Worm (Caenorhabditis elegans) whole organism, young adult: Measurements from ENCODE around the gene Y43F8B.13.

Experiments
- B0035.1 ChIP-seq: sonication (generic microtip); optimal IDR thresholded peaks from 2 replicates; lab custom pipeline; 2016; ENCODE audit warnings: missing genetic modification characterization, mild to moderate bottlenecking, missing compliant biosample characterization, missing genotype, missing genetic modification reagents
- B0261.1 ChIP-seq: sonication (generic microtip); optimal IDR thresholded peaks from 2 replicates; lab custom pipeline; 2016; ENCODE audit warnings: mild to moderate bottlenecking, missing genetic modification characterization, moderate library complexity, missing compliant biosample characterization
- D2030.7 ChIP-seq: fragments of 200-800 bp; sonication (Bioruptor generic); IDR thresholded peaks from 2 replicates; pipeline ENCODE4 v1.3.6; 2022; ENCODE audit warnings: missing genetic modification reagents, missing genetic modification characterization, missing compliant biosample characterization
- F37B4.10 ChIP-seq: fragments of 200-800 bp; sonication (Bioruptor generic); IDR thresholded peaks from 2 replicates; pipeline ENCODE4 v1.3.6; 2022; ENCODE audit warnings: missing genetic modification characterization, missing compliant biosample characterization
- F49E8.2 ChIP-seq: sonication (generic microtip); optimal IDR thresholded peaks from 3 replicates; lab custom pipeline; 2017; ENCODE audit warnings: missing genetic modification characterization, mild to moderate bottlenecking, missing compliant biosample characterization, antibody characterized with exemption, moderate library complexity; ENCODE audit not compliant: insufficient read depth
- F55B11.4 ChIP-seq: sonication (generic microtip); optimal IDR thresholded peaks from 2 replicates; lab custom pipeline; 2016; ENCODE audit warnings: missing compliant biosample characterization, missing genetic modification characterization, borderline replicate concordance; ENCODE audit not compliant: insufficient read depth
- T07F8.4 ChIP-seq: sonication (generic microtip); optimal IDR thresholded peaks from 2 replicates; lab custom pipeline; 2016; ENCODE audit warnings: mild to moderate bottlenecking, missing genetic modification characterization, moderate library complexity, missing compliant biosample characterization
- Y53G8AR.9 ChIP-seq: fragments of 200-800 bp; sonication (Bioruptor generic); conservative IDR thresholded peaks from 2 replicates; pipeline ENCODE4 v1.3.6; 2022; ENCODE audit warnings: missing genetic modification reagents, missing genetic modification characterization, missing compliant biosample characterization
- Y79H2A.3 ChIP-seq: fragments of 200-800 bp; sonication (Bioruptor generic); conservative IDR thresholded peaks from 2 replicates; pipeline ENCODE4 v1.3.6; 2022; ENCODE audit warnings: missing genetic modification reagents, missing genetic modification characterization, missing compliant biosample characterization
- ama-1 ChIP-seq, 3 experiments: fragments of 150-350 bp in 1 of 3; sonication (generic microtip) in 2 of 3; optimal IDR thresholded peaks; 2 replicates each; lab custom pipeline; 2014 to 2018; ENCODE audit warnings: missing biosample characterization in 2 of 3, missing genetic modification characterization in 2 of 3, missing genetic modification reagents in 2 of 3
- attf-5 ChIP-seq: fragments of 200-800 bp; sonication (Bioruptor generic); optimal IDR thresholded peaks from 2 replicates; lab custom pipeline; 2018; ENCODE audit warnings: mild to moderate bottlenecking, missing genetic modification characterization, missing compliant biosample characterization
- ceh-100 ChIP-seq: fragments of 200-800 bp; sonication (Bioruptor generic); IDR thresholded peaks from 2 replicates; pipeline ENCODE4 v1.3.6; 2022; ENCODE audit warnings: missing genetic modification reagents, missing genetic modification characterization, missing compliant biosample characterization
- ceh-27 ChIP-seq: fragments of 200-800 bp; sonication (Bioruptor generic); optimal IDR thresholded peaks from 2 replicates; lab custom pipeline; 2018; ENCODE audit warnings: mild to moderate bottlenecking, missing genetic modification characterization, moderate library complexity, missing compliant biosample characterization
- ets-4 ChIP-seq: fragments of 200-800 bp; sonication (Bioruptor generic); optimal IDR thresholded peaks from 2 replicates; lab custom pipeline; 2018; ENCODE audit warnings: mild to moderate bottlenecking, missing genetic modification characterization, missing compliant biosample characterization
- hlh-12 ChIP-seq: sonication (generic microtip); optimal IDR thresholded peaks from 2 replicates; lab custom pipeline; 2016; ENCODE audit warnings: missing genetic modification characterization, missing compliant biosample characterization
- hmg-1.2 ChIP-seq: fragments of 200-800 bp; sonication (Bioruptor generic); IDR thresholded peaks from 2 replicates; pipeline ENCODE4 v1.3.6; 2022; ENCODE audit warnings: missing genetic modification reagents, missing genetic modification characterization, missing compliant biosample characterization
- hmg-20 ChIP-seq: fragments of 200-800 bp; sonication (Bioruptor generic); IDR thresholded peaks from 2 replicates; pipeline ENCODE4 v1.3.6; 2022; ENCODE audit warnings: missing genetic modification reagents, missing genetic modification characterization, missing compliant biosample characterization
- hsf-1 ChIP-seq: fragments of 200-800 bp; sonication (Bioruptor generic); IDR thresholded peaks from 2 replicates; pipeline ENCODE4 v1.3.6; 2022; ENCODE audit warnings: missing genetic modification reagents, missing genetic modification characterization, missing compliant biosample characterization
- lin-54 ChIP-seq: fragments of 200-800 bp; sonication (Bioruptor generic); optimal IDR thresholded peaks from 2 replicates; lab custom pipeline; 2018; ENCODE audit warnings: mild to moderate bottlenecking, missing genetic modification characterization, missing compliant biosample characterization
- lir-1 ChIP-seq: fragments of 200-800 bp; sonication (Bioruptor generic); conservative IDR thresholded peaks from 2 replicates; pipeline ENCODE4 v1.3.6; 2022; ENCODE audit warnings: missing genetic modification reagents, missing genetic modification characterization, missing compliant biosample characterization
- mel-28 ChIP-seq: sonication (generic microtip); optimal IDR thresholded peaks from 2 replicates; lab custom pipeline; 2016; ENCODE audit warnings: borderline replicate concordance, mild to moderate bottlenecking, missing genetic modification characterization, missing compliant biosample characterization
- nhr-27 ChIP-seq: fragments of 200-800 bp; sonication (Bioruptor generic); optimal IDR thresholded peaks from 2 replicates; lab custom pipeline; 2018; ENCODE audit warnings: mild to moderate bottlenecking, missing genetic modification characterization, moderate library complexity, missing compliant biosample characterization
- nhr-90 ChIP-seq: sonication (generic microtip); optimal IDR thresholded peaks from 2 replicates; lab custom pipeline; 2016; ENCODE audit warnings: missing genotype, mild to moderate bottlenecking, missing genetic modification characterization, missing compliant biosample characterization
- rec-8 ChIP-seq, 2 experiments: sonication (generic microtip); optimal IDR thresholded peaks; 2 replicates each; lab custom pipeline; 2016; ENCODE audit warnings: mild to moderate bottlenecking in 2 of 2, missing genetic modification characterization in 2 of 2, missing genetic modification reagents in 2 of 2, missing genotype in 2 of 2, missing biosample characterization in 1 of 2, missing compliant biosample characterization in 1 of 2, moderate library complexity in 1 of 2
- repo-1 ChIP-seq: sonication (generic microtip); optimal IDR thresholded peaks from 2 replicates; lab custom pipeline; 2017; ENCODE audit warnings: mild to moderate bottlenecking, missing genetic modification characterization, missing compliant biosample characterization
- rpc-1 ChIP-seq, 2 experiments: fragments of 150-350 bp in 1 of 2; sonication (generic microtip) in 1 of 2; optimal IDR thresholded peaks; 2 replicates each; lab custom pipeline; 2014 to 2018; ENCODE audit warnings: missing biosample characterization in 1 of 2, missing genetic modification characterization in 1 of 2, missing genetic modification reagents in 1 of 2, missing genotype in 1 of 2
- sea-2 ChIP-seq: fragments of 200-800 bp; sonication (Bioruptor generic); IDR thresholded peaks from 2 replicates; pipeline ENCODE4 v1.3.6; 2022; ENCODE audit warnings: missing genetic modification characterization, missing compliant biosample characterization
- snpc-1.1 ChIP-seq: sonication (generic microtip); optimal IDR thresholded peaks from 2 replicates; lab custom pipeline; 2017; ENCODE audit warnings: missing genetic modification characterization, mild to moderate bottlenecking, missing compliant biosample characterization, antibody characterized with exemption, moderate library complexity, missing genotype, missing genetic modification reagents; ENCODE audit not compliant: insufficient read depth
- snpc-1.3 ChIP-seq: sonication (generic microtip); optimal IDR thresholded peaks from 2 replicates; lab custom pipeline; 2017; ENCODE audit warnings: missing genetic modification characterization, mild to moderate bottlenecking, missing compliant biosample characterization, antibody characterized with exemption, moderate library complexity, missing genotype, missing genetic modification reagents; ENCODE audit not compliant: insufficient read depth
- snpc-4 ChIP-seq, 5 experiments: fragments of 150-350 bp in 1 of 5; sonication (generic microtip) in 4 of 5; optimal IDR thresholded peaks; 2 replicates each; lab custom pipeline; 2014 to 2018; ENCODE audit warnings: missing genetic modification characterization in 5 of 5, missing biosample characterization in 3 of 5, antibody characterized with exemption in 2 of 5, mild to moderate bottlenecking in 2 of 5, missing compliant biosample characterization in 2 of 5, missing genotype in 2 of 5, moderate library complexity in 2 of 5, missing genetic modification reagents in 1 of 5
- sptf-2 ChIP-seq: fragments of 200-800 bp; sonication (Bioruptor generic); optimal IDR thresholded peaks from 2 replicates; lab custom pipeline; 2018; ENCODE audit warnings: mild to moderate bottlenecking, missing genetic modification characterization, missing compliant biosample characterization
- tbp1 ChIP-seq: fragments of 200-800 bp; sonication (Bioruptor generic); optimal IDR thresholded peaks from 2 replicates; lab custom pipeline; 2018; ENCODE audit warnings: mild to moderate bottlenecking, missing genetic modification characterization, missing compliant biosample characterization
- tbx-9 ChIP-seq: sonication (generic microtip); optimal IDR thresholded peaks from 2 replicates; lab custom pipeline; 2016; ENCODE audit warnings: borderline replicate concordance, missing genetic modification characterization, inconsistent platforms, missing compliant biosample characterization
- tlf-1 ChIP-seq: fragments of 200-800 bp; sonication (Bioruptor generic); optimal IDR thresholded peaks from 2 replicates; lab custom pipeline; 2018; ENCODE audit warnings: mild to moderate bottlenecking, missing genetic modification characterization, missing compliant biosample characterization
- xnd-1 ChIP-seq: sonication (generic microtip); optimal IDR thresholded peaks from 2 replicates; lab custom pipeline; 2016; ENCODE audit warnings: missing genotype, missing genetic modification reagents, missing genetic modification characterization, missing compliant biosample characterization
- ztf-3 ChIP-seq: fragments of 200-800 bp; sonication (Bioruptor generic); optimal IDR thresholded peaks from 2 replicates; lab custom pipeline; 2018; ENCODE audit warnings: mild to moderate bottlenecking, missing genetic modification characterization, missing compliant biosample characterization

Gene Y43F8B.13

DNA sequence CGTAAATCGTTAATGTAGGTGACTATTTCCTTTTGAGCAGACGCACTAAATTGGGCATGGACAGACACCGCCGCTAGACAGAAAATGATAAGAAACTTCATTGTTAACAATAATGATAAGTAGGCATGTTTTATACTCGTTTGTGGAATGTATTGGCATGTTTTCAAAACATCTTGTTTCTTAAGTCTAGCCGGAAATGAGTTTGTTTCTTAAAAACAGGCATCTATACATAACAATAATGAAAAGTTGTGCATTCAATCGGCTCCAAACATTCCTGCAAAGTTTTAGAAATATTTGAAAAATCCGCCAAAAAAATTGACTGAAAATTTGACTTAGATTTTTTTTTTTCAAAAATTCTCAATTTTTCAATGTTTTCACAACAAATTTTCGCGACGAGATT is 39.8 kb downstream of the Y43F8B.13 start, which contains the start of gene scl-21:
scl-21 (minus strand) TSS at position 101 of the 400 bp plus-strand sequence.
- no peak for TF ChIP-seq ets-4 (GFP tag; lab: Kevin White, UChicago)
- no peak for TF ChIP-seq lir-1 (GFP tag; lab: Robert Waterston, UW)
- TF ChIP-seq B0035.1 (tag; lab: Kevin White, UChicago): no peak
- TF ChIP-seq sptf-2 (GFP tag; lab: Kevin White, UChicago): no peak
- TF ChIP-seq Y79H2A.3 (GFP tag; lab: Robert Waterston, UW): no peak
- TF ChIP-seq repo-1 (tag; lab: Kevin White, UChicago): no peak
- no peak for TF ChIP-seq ama-1 (optimal IDR thresholded peaks at IDR 0.05; lab: Kevin White, UChicago)
- TF ChIP-seq ama-1 (GFP tag; optimal IDR thresholded peaks at IDR 0.05; lab: Kevin White, UChicago): no peak
- no peak for TF ChIP-seq snpc-4 (GFP tag; optimal IDR thresholded peaks at IDR 0.05; lab: Kevin White, UChicago)
- TF ChIP-seq snpc-4 (tag; optimal IDR thresholded peaks at IDR 0.05; lab: Kevin White, UChicago): no peak
- TF ChIP-seq ceh-100: no peak
- no peak for TF ChIP-seq sea-2 (GFP tag; lab: Robert Waterston, UW)
- TF ChIP-seq rec-8 (tag; optimal IDR thresholded peaks at IDR 0.05; lab: Kevin White, UChicago): no peak
- no peak for TF ChIP-seq hlh-12
- TF ChIP-seq F37B4.10 (GFP tag; lab: Robert Waterston, UW): no peak
- TF ChIP-seq hmg-20 (GFP tag; lab: Robert Waterston, UW): no peak
- no peak for TF ChIP-seq mel-28
- no peak for TF ChIP-seq tbx-9
- TF ChIP-seq ztf-3: no peak
- TF ChIP-seq tlf-1 (GFP tag; lab: Kevin White, UChicago): no peak
- no peak for TF ChIP-seq D2030.7 (GFP tag; lab: Robert Waterston, UW)
- TF ChIP-seq, all 124 proteins: peak for 0

DNA sequence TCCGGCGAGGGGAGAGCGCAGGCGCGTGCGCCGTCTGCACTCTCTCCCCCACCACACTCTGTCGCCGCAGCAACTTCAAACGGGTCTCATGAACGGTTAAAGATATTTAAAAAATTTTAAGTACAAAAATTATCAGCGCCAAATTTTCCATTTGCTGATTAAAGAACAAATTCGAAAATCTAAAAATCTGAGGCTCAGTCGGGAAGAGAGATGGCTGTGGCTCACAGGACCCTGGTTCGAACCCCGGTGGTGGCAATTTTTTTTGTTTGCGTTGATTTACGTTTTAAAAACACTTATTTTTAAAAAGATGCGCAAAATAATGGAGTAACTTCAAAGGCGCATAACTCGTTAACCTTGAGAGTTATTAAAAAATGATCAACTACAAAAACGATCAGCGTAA is 41.3 kb downstream of the Y43F8B.13 start:
- peak; percentile 46 for TF ChIP-seq B0261.1 (tag; lab: Kevin White, UChicago)
- peak; percentile 30 for TF ChIP-seq rpc-1 (optimal IDR thresholded peaks at IDR 0.05; lab: Kevin White, UChicago)
- peak; percentile 65 for TF ChIP-seq rpc-1 (tag; optimal IDR thresholded peaks at IDR 0.05; lab: Kevin White, UChicago)
- TF ChIP-seq hlh-12: no peak
- TF ChIP-seq T07F8.4: no peak
- TF ChIP-seq hmg-1.2 (GFP tag; lab: Robert Waterston, UW): peak; percentile 36; the same call in 1 of the 2 replicates
- TF ChIP-seq tbp1: peak; percentile 69

DNA sequence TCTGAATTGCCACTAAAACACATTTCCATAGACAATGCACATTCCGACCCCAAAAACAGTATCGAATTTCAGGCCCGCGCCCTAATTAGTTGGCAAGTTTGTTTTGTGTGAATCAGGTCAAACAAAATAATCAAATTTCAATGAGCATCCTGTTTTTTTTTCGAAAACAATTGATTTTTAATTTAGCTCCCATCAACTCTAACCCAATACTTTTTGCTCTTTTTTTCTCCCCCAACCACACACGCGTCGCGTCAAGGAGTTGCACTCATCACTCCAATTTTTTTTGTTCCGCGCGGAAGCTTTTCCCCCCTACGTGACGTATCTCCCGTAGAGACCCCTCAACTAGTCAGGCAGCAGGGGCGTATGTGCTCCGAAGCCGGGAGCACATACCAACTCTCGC is 45.6 kb downstream of the Y43F8B.13 start:
- TF ChIP-seq lin-54: no peak
- no peak for TF ChIP-seq B0261.1 (tag; lab: Kevin White, UChicago)
- TF ChIP-seq tbx-9: no peak
- TF ChIP-seq snpc-1.1 (tag; lab: Kevin White, UChicago): no peak
- TF ChIP-seq rpc-1 (optimal IDR thresholded peaks at IDR 0.05; lab: Kevin White, UChicago): no peak
- TF ChIP-seq rpc-1 (tag; optimal IDR thresholded peaks at IDR 0.05; lab: Kevin White, UChicago): no peak
- no peak for TF ChIP-seq nhr-27 (tag; lab: Kevin White, UChicago)
- no peak for TF ChIP-seq attf-5
- TF ChIP-seq ceh-27 (GFP tag; lab: Kevin White, UChicago): no peak
- TF ChIP-seq xnd-1 (tag; lab: Kevin White, UChicago): no peak
- TF ChIP-seq sptf-2 (GFP tag; lab: Kevin White, UChicago): no peak
- TF ChIP-seq D2030.7 (GFP tag; lab: Robert Waterston, UW): no peak
- no peak for TF ChIP-seq ets-4 (GFP tag; lab: Kevin White, UChicago)
- TF ChIP-seq snpc-1.3 (tag; lab: Kevin White, UChicago): no peak
- TF ChIP-seq nhr-90 (tag; lab: Kevin White, UChicago): no peak
- no peak for TF ChIP-seq tlf-1 (GFP tag; lab: Kevin White, UChicago)
- TF ChIP-seq F55B11.4 (tag; lab: Kevin White, UChicago): no peak
- no peak for TF ChIP-seq hsf-1
- no peak for TF ChIP-seq Y53G8AR.9 (GFP tag; lab: Robert Waterston, UW)
- TF ChIP-seq F49E8.2 (tag; lab: Kevin White, UChicago): no peak
